Fruit fly (Drosophila melanogaster) whole organism, embryonic: ENCODE data around the gene kek6.
A peak's percentile ranks its signal among the peaks of the same experiment; 100 is the strongest.

Source experiments
- ATbp ChIP-seq: fragments of 200-800 bp; sonication (Bioruptor generic); optimal IDR thresholded peaks from 2 replicates; lab custom pipeline; 2017; ENCODE audit warnings: missing biosample characterization, mild to moderate bottlenecking, missing genetic modification characterization, missing genetic modification reagents
- Aef1 ChIP-seq: fragments of 200-800 bp; sonication (Bioruptor generic); IDR thresholded peaks from 3 replicates; pipeline ENCODE4 v1.3.6; 2022; ENCODE audit warnings: missing biosample characterization, missing genetic modification characterization
- Awh ChIP-seq: fragments of 200-800 bp; sonication (Bioruptor generic); IDR thresholded peaks from 2 replicates; pipeline ENCODE4, ENCODE4 v1.3.6; 2022; ENCODE audit warnings: missing biosample characterization, missing genetic modification characterization
- Blimp-1 ChIP-seq: fragments of 200-800 bp; sonication (Bioruptor generic); optimal IDR thresholded peaks from 3 replicates; lab custom pipeline; 2018; ENCODE audit warnings: missing biosample characterization, missing genetic modification characterization, mild to moderate bottlenecking, moderate library complexity, missing genetic modification reagents
- BtbVII ChIP-seq: fragments of 200-800 bp; sonication (Bioruptor generic); optimal IDR thresholded peaks from 3 replicates; lab custom pipeline; 2017; ENCODE audit warnings: missing biosample characterization, mild to moderate bottlenecking, missing genetic modification characterization
- CG10147 ChIP-seq: fragments of 200-800 bp; sonication (Bioruptor generic); optimal IDR thresholded peaks from 2 replicates; lab custom pipeline; 2019; ENCODE audit warnings: missing biosample characterization, mild to moderate bottlenecking, missing genetic modification characterization, moderate library complexity
- CG10979 ChIP-seq: fragments of 200-800 bp; sonication (Bioruptor generic); optimal IDR thresholded peaks from 2 replicates; lab custom pipeline; 2018; ENCODE audit warnings: missing biosample characterization, mild to moderate bottlenecking, missing genetic modification characterization, moderate library complexity
- CG14014 ChIP-seq: fragments of 200-800 bp; sonication (Bioruptor generic); IDR thresholded peaks from 2 replicates; pipeline ENCODE4 v1.3.6; 2022; ENCODE audit warnings: missing biosample characterization, missing genetic modification characterization
- CG15601 ChIP-seq: fragments of 200-800 bp; sonication (Bioruptor generic); optimal IDR thresholded peaks from 3 replicates; lab custom pipeline; 2019; ENCODE audit warnings: missing biosample characterization, mild to moderate bottlenecking, missing genetic modification characterization, moderate library complexity
- CG17186 ChIP-seq: fragments of 200-800 bp; sonication (Bioruptor generic); optimal IDR thresholded peaks from 3 replicates; lab custom pipeline; 2017; ENCODE audit warnings: missing biosample characterization, missing genetic modification reagents, missing genetic modification characterization
- CG17361 ChIP-seq: fragments of 200-800 bp; sonication (Bioruptor generic); IDR thresholded peaks from 3 replicates; pipeline ENCODE4 v1.3.6; 2022; ENCODE audit warnings: missing biosample characterization, missing genetic modification characterization
- CG18262 ChIP-seq: fragments of 200-800 bp; optimal IDR thresholded peaks from 3 replicates; lab custom pipeline; 2019; ENCODE audit warnings: missing biosample characterization, mild to moderate bottlenecking, missing genetic modification characterization, moderate library complexity
- CG1832 ChIP-seq: fragments of 200-800 bp; sonication (Bioruptor generic); optimal IDR thresholded peaks from 2 replicates; lab custom pipeline; 2017; ENCODE audit warnings: missing biosample characterization, mild to moderate bottlenecking, missing genetic modification characterization, inconsistent platforms
- CG4282 ChIP-seq: fragments of 200-800 bp; sonication (Bioruptor generic); optimal IDR thresholded peaks from 2 replicates; lab custom pipeline; 2016; ENCODE audit warnings: missing biosample characterization, missing genetic modification characterization
- CG7372 ChIP-seq: fragments of 200-800 bp; sonication (Bioruptor generic); IDR thresholded peaks from 2 replicates; pipeline ENCODE4 v1.3.6; 2022; ENCODE audit warnings: missing biosample characterization, missing genetic modification characterization
- CG7987 ChIP-seq: fragments of 200-800 bp; sonication (Bioruptor generic); optimal IDR thresholded peaks from 2 replicates; lab custom pipeline; 2018; ENCODE audit warnings: missing biosample characterization, mild to moderate bottlenecking, missing genetic modification characterization, moderate library complexity
- CG9727 ChIP-seq: fragments of 200-800 bp; sonication (Bioruptor generic); optimal IDR thresholded peaks from 3 replicates; lab custom pipeline; 2017; ENCODE audit warnings: missing biosample characterization, mild to moderate bottlenecking, missing genetic modification characterization
- Camta ChIP-seq: fragments of 200-800 bp; sonication (Bioruptor generic); optimal IDR thresholded peaks from 2 replicates; lab custom pipeline; 2016; ENCODE audit warnings: missing biosample characterization, missing genetic modification characterization
- Doc2 ChIP-seq: fragments of 200-800 bp; sonication (Bioruptor generic); IDR thresholded peaks from 2 replicates; pipeline ENCODE4 v1.3.6; 2022; ENCODE audit warnings: missing biosample characterization, missing genetic modification characterization
- Doc3 ChIP-seq: fragments of 200-800 bp; sonication (Bioruptor generic); IDR thresholded peaks from 3 replicates; pipeline ENCODE4 v1.3.6; 2022; ENCODE audit warnings: missing biosample characterization, missing genetic modification characterization; ENCODE audit not compliant: partially characterized antibody
- E2f2 ChIP-seq: fragments of 200-800 bp; sonication (Bioruptor generic); IDR thresholded peaks from 2 replicates; pipeline ENCODE4 v1.3.6; 2022; ENCODE audit warnings: missing biosample characterization, missing genetic modification characterization
- Gug ChIP-seq: fragments of 200-800 bp; sonication (Bioruptor generic); IDR thresholded peaks from 4 replicates; pipeline ENCODE4 v1.3.6; 2022; ENCODE audit warnings: missing biosample characterization, missing genetic modification characterization
- HmgZ ChIP-seq: fragments of 200-800 bp; sonication (Bioruptor generic); optimal IDR thresholded peaks from 2 replicates; lab custom pipeline; 2018; ENCODE audit warnings: missing biosample characterization, mild to moderate bottlenecking, missing genetic modification characterization
- Lim3 ChIP-seq: fragments of 200-800 bp; sonication (Bioruptor generic); IDR thresholded peaks from 2 replicates; pipeline ENCODE4 v1.3.6; 2022; ENCODE audit warnings: missing biosample characterization, missing genetic modification characterization
- Oli ChIP-seq: fragments of 200-800 bp; sonication (Bioruptor generic); optimal IDR thresholded peaks from 2 replicates; lab custom pipeline; 2018; ENCODE audit warnings: missing biosample characterization, mild to moderate bottlenecking, missing genetic modification characterization, moderate library complexity
- PHDP ChIP-seq: fragments of 200-800 bp; sonication (Bioruptor generic); optimal IDR thresholded peaks from 3 replicates; lab custom pipeline; 2018; ENCODE audit warnings: missing biosample characterization, mild to moderate bottlenecking, missing genetic modification characterization, moderate library complexity
- Ravus ChIP-seq: fragments of 200-800 bp; sonication (Bioruptor generic); IDR thresholded peaks from 2 replicates; pipeline ENCODE4 v1.3.6; 2022; ENCODE audit warnings: missing biosample characterization, missing genetic modification characterization
- Rx ChIP-seq: fragments of 200-800 bp; sonication (Bioruptor generic); IDR thresholded peaks from 2 replicates; pipeline ENCODE4 v1.3.6; 2022; ENCODE audit warnings: missing biosample characterization, missing genetic modification characterization
- Sox100B ChIP-seq: fragments of 200-800 bp; sonication (Bioruptor generic); optimal IDR thresholded peaks from 3 replicates; lab custom pipeline; 2018; ENCODE audit warnings: missing biosample characterization, mild to moderate bottlenecking, missing genetic modification characterization
- Sry-β ChIP-seq: fragments of 200-800 bp; sonication (Bioruptor generic); optimal IDR thresholded peaks from 2 replicates; lab custom pipeline; 2018; ENCODE audit warnings: missing biosample characterization, mild to moderate bottlenecking, missing genetic modification characterization, moderate library complexity
- Ssrp ChIP-seq: fragments of 200-800 bp; sonication (Bioruptor generic); optimal IDR thresholded peaks from 2 replicates; lab custom pipeline; 2018; ENCODE audit warnings: missing biosample characterization, mild to moderate bottlenecking, missing genetic modification characterization, moderate library complexity
- TFAM ChIP-seq: fragments of 200-800 bp; sonication (Bioruptor generic); optimal IDR thresholded peaks from 2 replicates; lab custom pipeline; 2017; ENCODE audit warnings: missing biosample characterization, missing genetic modification characterization, inconsistent platforms
- Trl ChIP-seq, 3 experiments: fragments of >200 bp in 2 of 3; fragments of 200-800 bp in 1 of 3; sonication (Bioruptor generic) in 1 of 3; optimal IDR thresholded peaks; 2 replicates in 1 of 3; 3 replicates in 2 of 3; lab custom pipeline; 2016 to 2017; ENCODE audit warnings: missing biosample characterization in 1 of 3, missing genetic modification characterization in 1 of 3
- abd-A ChIP-seq: fragments of 200-800 bp; sonication (Bioruptor generic); optimal IDR thresholded peaks from 3 replicates; lab custom pipeline; 2019; ENCODE audit warnings: missing biosample characterization, mild to moderate bottlenecking, missing genetic modification characterization, moderate library complexity
- btn ChIP-seq: fragments of 200-800 bp; sonication (Bioruptor generic); optimal IDR thresholded peaks from 2 replicates; lab custom pipeline; 2016; ENCODE audit warnings: missing biosample characterization, missing genetic modification characterization
- cato ChIP-seq: fragments of 200-800 bp; sonication (Bioruptor generic); optimal IDR thresholded peaks from 2 replicates; lab custom pipeline; 2016; ENCODE audit warnings: missing biosample characterization, missing genetic modification characterization, borderline replicate concordance
- chn ChIP-seq: fragments of 200-800 bp; sonication (Bioruptor generic); optimal IDR thresholded peaks from 2 replicates; lab custom pipeline; 2016; ENCODE audit warnings: missing biosample characterization, missing genetic modification characterization
- dmrt99B ChIP-seq: fragments of 200-800 bp; sonication (Bioruptor generic); optimal IDR thresholded peaks from 2 replicates; lab custom pipeline; 2018; ENCODE audit warnings: missing biosample characterization, mild to moderate bottlenecking, missing genetic modification characterization, moderate library complexity
- fd102C ChIP-seq: fragments of 200-800 bp; sonication (Bioruptor generic); optimal IDR thresholded peaks from 2 replicates; lab custom pipeline; 2018; ENCODE audit warnings: missing biosample characterization, mild to moderate bottlenecking, missing genetic modification characterization, moderate library complexity
- fd64A ChIP-seq: fragments of 200-800 bp; sonication (Bioruptor generic); optimal IDR thresholded peaks from 3 replicates; lab custom pipeline; 2018; ENCODE audit warnings: missing biosample characterization, mild to moderate bottlenecking, missing genetic modification characterization
- gcm ChIP-seq: fragments of 200-800 bp; sonication (Bioruptor generic); optimal IDR thresholded peaks from 2 replicates; lab custom pipeline; 2019; ENCODE audit warnings: missing biosample characterization, mild to moderate bottlenecking, missing genetic modification characterization, moderate library complexity
- jing ChIP-seq: fragments of 200-800 bp; sonication (Bioruptor generic); optimal IDR thresholded peaks from 2 replicates; lab custom pipeline; 2018; ENCODE audit warnings: missing biosample characterization, mild to moderate bottlenecking, missing genetic modification characterization
- mam ChIP-seq: fragments of 200-800 bp; sonication (Bioruptor generic); optimal IDR thresholded peaks from 3 replicates; lab custom pipeline; 2016; ENCODE audit warnings: missing biosample characterization, missing genetic modification characterization
- mld ChIP-seq: fragments of 200-800 bp; sonication (Bioruptor generic); IDR thresholded peaks from 3 replicates; pipeline ENCODE4 v1.3.6; 2022; ENCODE audit warnings: missing biosample characterization, missing genetic modification characterization; ENCODE audit not compliant: partially characterized antibody
- pita ChIP-seq: fragments of 200-800 bp; sonication (Bioruptor generic); optimal IDR thresholded peaks from 2 replicates; lab custom pipeline; 2017; ENCODE audit warnings: missing biosample characterization, mild to moderate bottlenecking, missing genetic modification characterization
- pnt ChIP-seq: fragments of 200-800 bp; sonication (Bioruptor generic); optimal IDR thresholded peaks from 3 replicates; lab custom pipeline; 2016; ENCODE audit warnings: missing biosample characterization, missing genetic modification characterization
- sd ChIP-seq: fragments of 200-800 bp; sonication (Bioruptor generic); optimal IDR thresholded peaks from 3 replicates; lab custom pipeline; 2018; ENCODE audit warnings: missing biosample characterization, mild to moderate bottlenecking, missing genetic modification characterization, moderate library complexity
- ssp ChIP-seq: fragments of 200-800 bp; sonication (Bioruptor generic); IDR thresholded peaks from 2 replicates; pipeline ENCODE4 v1.3.6; 2022; ENCODE audit warnings: missing biosample characterization, missing genetic modification characterization
- wdn ChIP-seq: fragments of 200-800 bp; sonication (Bioruptor generic); IDR thresholded peaks from 2 replicates; pipeline ENCODE4 v1.3.6; 2022; ENCODE audit warnings: missing biosample characterization, missing genetic modification characterization
- zfh1 ChIP-seq: fragments of 200-800 bp; sonication (Bioruptor generic); IDR thresholded peaks from 3 replicates; pipeline ENCODE4 v1.3.6; 2022; ENCODE audit warnings: missing biosample characterization, missing genetic modification characterization

Gene kek6

dm6 chr3R:31609413-31610054 is 12.4 kb upstream of the kek6 start (continued):
- peak; percentile 45 for TF ChIP-seq abd-A
- TF ChIP-seq fd64A: no peak
- TF ChIP-seq Rx (GFP tag; lab: Robert Waterston, UW): no peak
- no peak for TF ChIP-seq sd (tag; lab: Kevin White, UChicago)
- no peak for TF ChIP-seq CG10147 (GFP tag; lab: Kevin White, UChicago)
- TF ChIP-seq btn (GFP tag; lab: Kevin White, UChicago): no peak
- no peak for TF ChIP-seq CG14014 (GFP tag; lab: Robert Waterston, UW)
- TF ChIP-seq BtbVII (GFP tag; lab: Kevin White, UChicago): no peak
- no peak for TF ChIP-seq Trl (optimal IDR thresholded peaks at IDR 0.05; lab: Kevin White, UChicago)
- TF ChIP-seq Trl (GFP tag; optimal IDR thresholded peaks at IDR 0.05; lab: Kevin White, UChicago): peak; percentile 18
- TF ChIP-seq Camta: peak; percentile 4
- no peak for TF ChIP-seq CG1832
- peak; percentile 79 for TF ChIP-seq HmgZ (tag; lab: Kevin White, UChicago)
- 0 out of 4 replicates have a peak, but pooled peaks have one; percentile 6 for TF ChIP-seq Gug
- peak; percentile 16 for TF ChIP-seq ATbp (GFP tag; lab: Kevin White, UChicago)
- no peak for TF ChIP-seq Ravus (GFP tag; lab: Robert Waterston, UW)
- no peak for TF ChIP-seq pita (GFP tag; lab: Kevin White, UChicago)
- no peak for TF ChIP-seq CG4282 (GFP tag; lab: Kevin White, UChicago)
- TF ChIP-seq jing (GFP tag; lab: Kevin White, UChicago): no peak
- no peak for TF ChIP-seq Doc3 (GFP tag; lab: Robert Waterston, UW)
- TF ChIP-seq CG17186 (GFP tag; lab: Kevin White, UChicago): peak; percentile 52
- TF ChIP-seq chn (GFP tag; lab: Kevin White, UChicago): peak; percentile 40
- no peak for TF ChIP-seq Aef1 (GFP tag; lab: Robert Waterston, UW)
- TF ChIP-seq Sox100B (GFP tag; lab: Kevin White, UChicago): no peak
- TF ChIP-seq wdn: no peak
- no peak for TF ChIP-seq pnt (GFP tag; lab: Kevin White, UChicago)
- TF ChIP-seq fd102C (GFP tag; lab: Kevin White, UChicago): no peak
- peak; percentile 32 for TF ChIP-seq mam (GFP tag; lab: Kevin White, UChicago)
- no peak for TF ChIP-seq CG7372 (GFP tag; lab: Robert Waterston, UW)
- TF ChIP-seq CG9727 (GFP tag; lab: Kevin White, UChicago): no peak
- peak; percentile 7 for TF ChIP-seq dmrt99B (tag; lab: Kevin White, UChicago)
- peak; percentile 32 for TF ChIP-seq CG15601
- TF ChIP-seq E2f2: no peak
- peak; percentile 49 for TF ChIP-seq PHDP (tag; lab: Kevin White, UChicago)
- TF ChIP-seq Lim3 (GFP tag; lab: Robert Waterston, UW): no peak
- no peak for TF ChIP-seq mld (GFP tag; lab: Robert Waterston, UW)
- no peak for TF ChIP-seq Doc2 (GFP tag; lab: Robert Waterston, UW)
- TF ChIP-seq gcm (GFP tag; lab: Kevin White, UChicago): peak; percentile 21
- TF ChIP-seq CG7987 (GFP tag; lab: Kevin White, UChicago): peak; percentile 80
- no peak for TF ChIP-seq cato
- TF ChIP-seq CG18262 (tag; lab: Kevin White, UChicago): no peak
- TF ChIP-seq Sry-β (GFP tag; lab: Kevin White, UChicago): no peak
- TF ChIP-seq Oli (tag; lab: Kevin White, UChicago): no peak
- TF ChIP-seq CG17361 (GFP tag; lab: Robert Waterston, UW): no peak
- no peak for TF ChIP-seq ssp (GFP tag; lab: Robert Waterston, UW)
- TF ChIP-seq Ssrp (tag; lab: Kevin White, UChicago): peak; percentile 13
- TF ChIP-seq Blimp-1: no peak
- no peak for TF ChIP-seq zfh1 (GFP tag; lab: Robert Waterston, UW)
- TF ChIP-seq Awh (GFP tag; lab: Robert Waterston, UW): no peak
- no peak for TF ChIP-seq TFAM (GFP tag; lab: Kevin White, UChicago)
- no peak for TF ChIP-seq CG10979 (tag; lab: Kevin White, UChicago)
